Fruit fly (Drosophila melanogaster) whole organism, embryonic: ENCODE measurements around the gene Ir31a.

Experiments used
- ATbp ChIP-seq: fragments of 200-800 bp; sonication (Bioruptor generic); optimal IDR thresholded peaks from 2 replicates; lab custom pipeline; 2017; ENCODE audit warnings: missing biosample characterization, mild to moderate bottlenecking, missing genetic modification characterization, missing genetic modification reagents
- BtbVII ChIP-seq: fragments of 200-800 bp; sonication (Bioruptor generic); optimal IDR thresholded peaks from 3 replicates; lab custom pipeline; 2017; ENCODE audit warnings: missing biosample characterization, mild to moderate bottlenecking, missing genetic modification characterization
- CG1024 ChIP-seq: fragments of 200-800 bp; sonication (Bioruptor generic); IDR thresholded peaks from 2 replicates; pipeline ENCODE4 v1.3.6; 2022; ENCODE audit warnings: missing biosample characterization, missing genetic modification characterization
- CG10654 ChIP-seq: fragments of 200-800 bp; sonication (Bioruptor generic); optimal IDR thresholded peaks from 2 replicates; lab custom pipeline; 2016; ENCODE audit warnings: missing biosample characterization, missing genetic modification characterization
- CG11398 ChIP-seq: fragments of 200-800 bp; sonication (Bioruptor generic); optimal IDR thresholded peaks from 2 replicates; lab custom pipeline; 2016; ENCODE audit warnings: missing biosample characterization, missing genetic modification characterization
- CG11560 ChIP-seq: fragments of 200-800 bp; sonication (Bioruptor generic); IDR thresholded peaks from 3 replicates; pipeline ENCODE4 v1.3.6; 2022; ENCODE audit warnings: missing biosample characterization, missing genetic modification characterization
- CG12219 ChIP-seq: fragments of 200-800 bp; sonication (Bioruptor generic); optimal IDR thresholded peaks from 3 replicates; lab custom pipeline; 2018; ENCODE audit warnings: missing biosample characterization, mild to moderate bottlenecking, missing genetic modification characterization
- CG12391 ChIP-seq: fragments of 200-800 bp; sonication (Bioruptor generic); optimal IDR thresholded peaks from 3 replicates; lab custom pipeline; 2018; ENCODE audit warnings: missing biosample characterization, mild to moderate bottlenecking, missing genetic modification characterization, moderate library complexity
- CG14710 ChIP-seq: fragments of 200-800 bp; sonication (Bioruptor generic); optimal IDR thresholded peaks from 3 replicates; lab custom pipeline; 2019; ENCODE audit warnings: missing biosample characterization, mild to moderate bottlenecking, missing genetic modification characterization, moderate library complexity
- CG14860 ChIP-seq: fragments of 200-800 bp; sonication (Bioruptor generic); IDR thresholded peaks from 3 replicates; pipeline ENCODE4 v1.3.6; 2022; ENCODE audit warnings: missing biosample characterization, missing genetic modification characterization; ENCODE audit not compliant: partially characterized antibody
- CG14965 ChIP-seq: fragments of 200-800 bp; sonication (Bioruptor generic); optimal IDR thresholded peaks from 2 replicates; lab custom pipeline; 2016; ENCODE audit warnings: missing biosample characterization, missing genetic modification characterization, borderline replicate concordance
- CG15601 ChIP-seq: fragments of 200-800 bp; sonication (Bioruptor generic); optimal IDR thresholded peaks from 3 replicates; lab custom pipeline; 2019; ENCODE audit warnings: missing biosample characterization, mild to moderate bottlenecking, missing genetic modification characterization, moderate library complexity
- CG1602 ChIP-seq: fragments of 200-800 bp; sonication (Bioruptor generic); optimal IDR thresholded peaks from 3 replicates; lab custom pipeline; 2016; ENCODE audit warnings: missing biosample characterization, missing genetic modification characterization
- CG17912 ChIP-seq: fragments of 200-800 bp; sonication (Bioruptor generic); optimal IDR thresholded peaks from 2 replicates; lab custom pipeline; 2018; ENCODE audit warnings: missing biosample characterization, mild to moderate bottlenecking, missing genetic modification characterization
- CG1832 ChIP-seq: fragments of 200-800 bp; sonication (Bioruptor generic); optimal IDR thresholded peaks from 2 replicates; lab custom pipeline; 2017; ENCODE audit warnings: missing biosample characterization, mild to moderate bottlenecking, missing genetic modification characterization, inconsistent platforms
- CG31365 ChIP-seq: fragments of 200-800 bp; sonication (Bioruptor generic); optimal IDR thresholded peaks from 2 replicates; lab custom pipeline; 2018; ENCODE audit warnings: missing biosample characterization, mild to moderate bottlenecking, missing genetic modification characterization
- CG4707 ChIP-seq: fragments of 200-800 bp; sonication (Bioruptor generic); optimal IDR thresholded peaks from 2 replicates; lab custom pipeline; 2018; ENCODE audit warnings: missing biosample characterization, mild to moderate bottlenecking, missing genetic modification characterization, moderate library complexity
- CG7786 ChIP-seq: fragments of 200-800 bp; sonication (Bioruptor generic); optimal IDR thresholded peaks from 2 replicates; lab custom pipeline; 2016; ENCODE audit warnings: missing biosample characterization, missing genetic modification characterization
- CG8359 ChIP-seq: fragments of 200-800 bp; sonication (Bioruptor generic); optimal IDR thresholded peaks from 2 replicates; lab custom pipeline; 2017; ENCODE audit warnings: missing biosample characterization, mild to moderate bottlenecking, missing genetic modification characterization, borderline replicate concordance
- CG8765 ChIP-seq: fragments of 200-800 bp; sonication (Bioruptor generic); IDR thresholded peaks from 2 replicates; pipeline ENCODE4 v1.3.6; 2022; ENCODE audit warnings: missing biosample characterization, missing genetic modification characterization
- CG8924 ChIP-seq: fragments of 200-800 bp; optimal IDR thresholded peaks from 3 replicates; lab custom pipeline; 2019; ENCODE audit warnings: missing biosample characterization, mild to moderate bottlenecking, missing genetic modification characterization, moderate library complexity
- D19B ChIP-seq: fragments of 200-800 bp; sonication (Bioruptor generic); optimal IDR thresholded peaks from 2 replicates; lab custom pipeline; 2017; ENCODE audit warnings: missing biosample characterization, mild to moderate bottlenecking, missing genetic modification characterization
- Dip2 ChIP-seq: fragments of 200-800 bp; sonication (Bioruptor generic); IDR thresholded peaks from 2 replicates; pipeline ENCODE4 v1.3.6; 2022; ENCODE audit warnings: missing biosample characterization, missing genetic modification characterization
- Gsc ChIP-seq: fragments of 200-800 bp; sonication (Bioruptor generic); IDR thresholded peaks from 2 replicates; pipeline ENCODE4 v1.3.6; 2022; ENCODE audit warnings: missing biosample characterization, missing genetic modification characterization
- Hmx ChIP-seq: fragments of 200-800 bp; sonication (Bioruptor generic); optimal IDR thresholded peaks from 2 replicates; lab custom pipeline; 2016; ENCODE audit warnings: missing biosample characterization, missing genetic modification characterization
- MESR4 ChIP-seq: fragments of 200-800 bp; sonication (Bioruptor generic); optimal IDR thresholded peaks from 2 replicates; lab custom pipeline; 2018; ENCODE audit warnings: missing biosample characterization, mild to moderate bottlenecking, missing genetic modification characterization, moderate library complexity
- Med ChIP-seq: fragments of 200-800 bp; sonication (Bioruptor generic); peaks from one replicate; lab custom pipeline; 2016; ENCODE audit warnings: missing biosample characterization, missing genetic modification characterization, mild to moderate bottlenecking, inconsistent platforms, moderate library complexity
- NFAT ChIP-seq: fragments of 200-800 bp; sonication (Bioruptor generic); IDR thresholded peaks from 2 replicates; pipeline ENCODE4 v1.3.6; 2022; ENCODE audit warnings: missing biosample characterization, missing genetic modification characterization
- Poxn ChIP-seq: fragments of 200-800 bp; sonication (Bioruptor generic); IDR thresholded peaks from 2 replicates; pipeline ENCODE4 v1.3.6; 2022; ENCODE audit warnings: missing biosample characterization, missing genetic modification characterization
- Ravus ChIP-seq: fragments of 200-800 bp; sonication (Bioruptor generic); IDR thresholded peaks from 2 replicates; pipeline ENCODE4 v1.3.6; 2022; ENCODE audit warnings: missing biosample characterization, missing genetic modification characterization
- Sin3A ChIP-seq: fragments of >200 bp; optimal IDR thresholded peaks from 2 replicates; lab custom pipeline; 2018
- Spps ChIP-seq: fragments of 200-800 bp; sonication (Bioruptor generic); optimal IDR thresholded peaks from 2 replicates; lab custom pipeline; 2018; ENCODE audit warnings: missing biosample characterization, mild to moderate bottlenecking, missing genetic modification characterization
- YL-1 ChIP-seq: fragments of 200-800 bp; sonication (Bioruptor generic); optimal IDR thresholded peaks from 3 replicates; lab custom pipeline; 2017; ENCODE audit warnings: missing biosample characterization, mild to moderate bottlenecking, missing genetic modification characterization
- disco-r ChIP-seq: fragments of 200-800 bp; sonication (Bioruptor generic); optimal IDR thresholded peaks from 2 replicates; lab custom pipeline; 2016; ENCODE audit warnings: missing biosample characterization, missing genetic modification characterization
- ems ChIP-seq: fragments of 200-800 bp; sonication (Bioruptor generic); optimal IDR thresholded peaks from 3 replicates; lab custom pipeline; 2016; ENCODE audit warnings: missing biosample characterization, missing genetic modification characterization
- gsb-n ChIP-seq: fragments of 200-800 bp; sonication (Bioruptor generic); optimal IDR thresholded peaks from 3 replicates; lab custom pipeline; 2018; ENCODE audit warnings: missing biosample characterization, mild to moderate bottlenecking, missing genetic modification characterization
- ham ChIP-seq: fragments of 200-800 bp; sonication (Bioruptor generic); IDR thresholded peaks from 2 replicates; pipeline ENCODE4 v1.3.6; 2022; ENCODE audit warnings: missing biosample characterization, missing genetic modification characterization
- insv ChIP-seq, 2 experiments: fragments of 200-800 bp; sonication (Bioruptor generic); optimal IDR thresholded peaks; 3 replicates each; lab custom pipeline; 2016 to 2018; ENCODE audit warnings: missing biosample characterization in 2 of 2, missing genetic modification characterization in 2 of 2
- lilli ChIP-seq: fragments of 200-800 bp; sonication (Bioruptor generic); optimal IDR thresholded peaks from 3 replicates; lab custom pipeline; 2016; ENCODE audit warnings: missing biosample characterization, missing genetic modification characterization
- lov ChIP-seq, 2 experiments: fragments of 200-800 bp in 1 of 2; fragments of >200 bp in 1 of 2; sonication (Bioruptor generic) in 1 of 2; IDR thresholded peaks in 1 of 2; optimal IDR thresholded peaks in 1 of 2; 2 replicates in 1 of 2; 3 replicates in 1 of 2; pipeline versions ENCODE4 v1.3.6 to Lab custom; 2017 to 2022; ENCODE audit warnings: missing biosample characterization in 1 of 2, missing genetic modification characterization in 1 of 2
- psq ChIP-seq: fragments of 200-800 bp; sonication (Bioruptor generic); optimal IDR thresholded peaks from 2 replicates; lab custom pipeline; 2017; ENCODE audit warnings: missing biosample characterization, missing genetic modification characterization
- row ChIP-seq: fragments of 200-800 bp; sonication (Bioruptor generic); IDR thresholded peaks from 3 replicates; pipeline ENCODE4 v1.3.6; 2022; ENCODE audit warnings: missing biosample characterization, missing genetic modification characterization
- sens ChIP-seq: fragments of 200-800 bp; sonication (Bioruptor generic); peaks from one replicate; lab custom pipeline; 2016; ENCODE audit warnings: missing biosample characterization, missing genetic modification characterization
- sqz ChIP-seq: fragments of 200-800 bp; sonication (Bioruptor generic); optimal IDR thresholded peaks from 3 replicates; lab custom pipeline; 2018; ENCODE audit warnings: missing biosample characterization, mild to moderate bottlenecking, missing genetic modification characterization
- ssp ChIP-seq: fragments of 200-800 bp; sonication (Bioruptor generic); IDR thresholded peaks from 2 replicates; pipeline ENCODE4 v1.3.6; 2022; ENCODE audit warnings: missing biosample characterization, missing genetic modification characterization
- wek ChIP-seq: fragments of 200-800 bp; sonication (Bioruptor generic); optimal IDR thresholded peaks from 3 replicates; lab custom pipeline; 2018; ENCODE audit warnings: missing biosample characterization, mild to moderate bottlenecking, missing genetic modification characterization, moderate library complexity
- wor ChIP-seq: fragments of 200-800 bp; sonication (Bioruptor generic); IDR thresholded peaks from 2 replicates; pipeline ENCODE4 v1.3.6; 2022; ENCODE audit warnings: missing biosample characterization, missing genetic modification characterization
- zen ChIP-seq: fragments of 200-800 bp; sonication (Bioruptor generic); optimal IDR thresholded peaks from 3 replicates; lab custom pipeline; 2018; ENCODE audit warnings: missing biosample characterization, mild to moderate bottlenecking, missing genetic modification characterization, moderate library complexity
- zen2 ChIP-seq: fragments of 200-800 bp; sonication (Bioruptor generic); IDR thresholded peaks from 3 replicates; pipeline ENCODE4 v1.3.6; 2022; ENCODE audit warnings: missing biosample characterization, missing genetic modification characterization; ENCODE audit not compliant: partially characterized antibody

The Ir31a gene

DNA sequence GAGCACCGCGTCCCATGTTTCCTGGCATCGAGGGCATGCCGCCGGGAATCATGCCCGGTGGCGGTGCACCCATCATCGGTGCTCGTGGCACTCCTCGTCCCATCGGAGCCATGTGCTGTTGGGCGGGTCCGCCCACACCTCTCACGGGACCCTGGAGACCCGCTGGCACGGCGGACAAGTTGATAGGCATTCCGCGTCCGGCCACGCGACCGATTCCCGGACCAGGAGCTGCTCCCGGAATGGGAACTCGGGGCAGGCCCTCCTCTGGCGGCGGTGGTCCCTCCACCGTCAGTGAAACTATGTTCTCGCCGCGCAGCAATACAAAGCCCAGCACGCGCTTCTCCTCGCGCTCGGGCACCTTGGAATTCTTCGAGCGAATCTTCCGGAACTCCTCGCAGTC lies 20.2 kb downstream of the Ir31a start (continued):
- TF ChIP-seq CG14965 (GFP tag; lab: Kevin White, UChicago) (peak; percentile 6), ems (no peak), CG1832 (peak; percentile 9), CG11560 (peak; percentile 43; the same call in 1 of the 3 replicates), disco-r (no peak)

DNA sequence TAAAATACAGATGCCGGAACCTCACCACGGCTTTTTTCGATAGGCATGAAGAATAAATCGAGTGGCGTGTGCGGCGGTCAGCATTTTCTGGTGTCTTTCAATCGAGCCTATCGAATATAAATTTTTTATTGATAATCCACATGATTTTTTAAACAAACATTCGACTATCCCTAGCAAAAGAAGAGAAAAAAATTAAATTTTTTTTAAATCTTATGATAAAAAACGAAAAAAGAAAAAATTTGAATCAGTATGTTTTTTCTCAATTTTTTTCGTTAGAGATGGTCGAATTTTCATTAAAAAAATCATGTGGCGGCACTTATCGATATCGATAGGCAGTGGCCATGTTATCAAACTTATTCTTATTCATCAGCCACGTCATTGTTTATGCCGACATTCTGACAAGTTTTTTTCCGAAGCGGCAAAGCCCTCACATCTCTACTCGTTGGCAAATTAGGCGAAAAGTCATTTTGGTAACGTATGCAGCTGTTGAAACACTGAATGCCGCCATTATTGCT lies 21.2 kb downstream of the Ir31a start, which contains the start of the genes SmB and KdelR:
SmB (minus strand) TSS at position 94 of the 515 bp plus-strand sequence.
KdelR (plus strand) TSS at position 354 of the 515 bp plus-strand sequence.
- TF ChIP-seq Dip2 (GFP tag; lab: Robert Waterston, UW), result no peak
- TF ChIP-seq sens, result peak; percentile 81
- no peak for TF ChIP-seq D19B (GFP tag; lab: Kevin White, UChicago)
- TF ChIP-seq CG14710 (tag; lab: Kevin White, UChicago), result peak; percentile 87
- peak; percentile 83 for TF ChIP-seq Med (GFP tag; lab: Kevin White, UChicago)
- TF ChIP-seq disco-r, result no peak
- no peak for TF ChIP-seq CG11398 (GFP tag; lab: Kevin White, UChicago)
- no peak for TF ChIP-seq CG1024 (GFP tag; lab: Robert Waterston, UW)
- TF ChIP-seq CG8359 (GFP tag; lab: Kevin White, UChicago), result no peak
- no peak for TF ChIP-seq Poxn (GFP tag; lab: Robert Waterston, UW)
- TF ChIP-seq NFAT, result no peak
- TF ChIP-seq psq (GFP tag; lab: Kevin White, UChicago), result no peak
- peak; percentile 44 for TF ChIP-seq Sin3A (lab: Kevin White, UChicago)
- no peak for TF ChIP-seq Hmx (GFP tag; lab: Kevin White, UChicago)
- TF ChIP-seq MESR4, result peak; percentile 92
- no peak for TF ChIP-seq CG7786 (GFP tag; lab: Kevin White, UChicago)
- no peak for TF ChIP-seq Spps (tag; lab: Kevin White, UChicago)
- TF ChIP-seq gsb-n (tag; lab: Kevin White, UChicago), result peak; percentile 57
- no peak for TF ChIP-seq CG8765 (GFP tag; lab: Robert Waterston, UW)
- peak; percentile 69 for TF ChIP-seq CG8924 (tag; lab: Kevin White, UChicago)
- no peak; the same call in none of the 3 replicates for TF ChIP-seq row (GFP tag; lab: Robert Waterston, UW)
- no peak for TF ChIP-seq CG10654
- no peak for TF ChIP-seq CG31365
- no peak for TF ChIP-seq ham
- peak; percentile 59 for TF ChIP-seq CG12391
- TF ChIP-seq Ravus (GFP tag; lab: Robert Waterston, UW), result no peak
- TF ChIP-seq CG14860 (GFP tag; lab: Robert Waterston, UW), result peak; percentile 90
- no peak for TF ChIP-seq wor (GFP tag; lab: Robert Waterston, UW)
- TF ChIP-seq CG17912 (GFP tag; lab: Kevin White, UChicago), result no peak
- TF ChIP-seq CG12219, result no peak
- TF ChIP-seq zen2, result peak; percentile 66
- peak; percentile 61 for TF ChIP-seq lilli (GFP tag; lab: Kevin White, UChicago)
- peak; percentile 53 for TF ChIP-seq CG15601 (tag; lab: Kevin White, UChicago)
- TF ChIP-seq wek (GFP tag; lab: Kevin White, UChicago), result no peak
- TF ChIP-seq zen (tag; lab: Kevin White, UChicago), result peak; percentile 11
- TF ChIP-seq BtbVII (GFP tag; lab: Kevin White, UChicago), result peak; percentile 11
- TF ChIP-seq CG4707, result no peak
- no peak for TF ChIP-seq Gsc
- no peak; the same call in 1 of the 2 replicates for TF ChIP-seq ssp (GFP tag; lab: Robert Waterston, UW)
- no peak for TF ChIP-seq lov (optimal IDR thresholded peaks at IDR 0.05; lab: Kevin White, UChicago)
- no peak for TF ChIP-seq lov (GFP tag; IDR thresholded peaks at IDR 0.05; lab: Robert Waterston, UW)
- TF ChIP-seq YL-1 (GFP tag; lab: Kevin White, UChicago), result peak; percentile 89
- TF ChIP-seq sqz (GFP tag; lab: Kevin White, UChicago), result peak; percentile 84
- no peak for TF ChIP-seq CG1602 (GFP tag; lab: Kevin White, UChicago)
- TF ChIP-seq ATbp (GFP tag; lab: Kevin White, UChicago), result no peak
- TF ChIP-seq insv (GFP tag; optimal IDR thresholded peaks at IDR 0.05; lab: Kevin White, UChicago), result no peak
